Fruit fly (Drosophila melanogaster): ENCODE measurements around the gene Obp19c.

Gene Obp19c

DNA sequence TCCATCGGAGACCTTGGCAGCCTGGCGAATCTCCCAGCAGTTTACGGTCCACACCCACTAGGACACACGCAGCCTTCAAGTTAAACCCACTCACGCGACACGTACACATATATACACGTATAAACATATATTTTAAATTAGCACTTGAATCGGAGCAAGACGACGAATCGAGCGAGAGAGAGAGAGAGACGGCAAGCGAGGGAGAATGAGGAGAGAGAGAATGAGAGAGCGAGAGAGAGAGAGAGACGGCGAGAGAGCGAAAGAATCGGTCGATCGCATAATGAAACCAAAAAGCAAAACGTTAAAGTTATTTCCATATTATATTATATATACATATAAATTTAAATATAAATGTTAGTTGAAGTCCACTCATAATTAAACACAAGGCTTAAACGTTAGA lies 7.1 kb downstream of the Obp19c start:
- TF ChIP-seq CG1620 (GFP tag; optimal IDR thresholded peaks at IDR 0.05), result no peak
- no peak for TF ChIP-seq kay (GFP tag; ENCODE audit: borderline replicate concordance)
- TF ChIP-seq CG33017 (tag; optimal IDR thresholded peaks at IDR 0.05), result no peak
- no peak for TF ChIP-seq Mnt (GFP tag; optimal IDR thresholded peaks at IDR 0.05)
- no peak for TF ChIP-seq ovo (GFP tag; optimal IDR thresholded peaks at IDR 0.05)
- no peak for TF ChIP-seq CG7101 (tag; optimal IDR thresholded peaks at IDR 0.05)
- TF ChIP-seq CG14711 (tag; optimal IDR thresholded peaks at IDR 0.05), result no peak
- no peak for TF ChIP-seq pad (GFP tag; optimal IDR thresholded peaks at IDR 0.05)
- no peak for TF ChIP-seq cnc (optimal IDR thresholded peaks at IDR 0.05)
- no peak for TF ChIP-seq CG11617 (GFP tag; optimal IDR thresholded peaks at IDR 0.05)
- no peak for TF ChIP-seq Clk (GFP tag; optimal IDR thresholded peaks at IDR 0.05)
- TF ChIP-seq CG5204 (GFP tag; optimal IDR thresholded peaks at IDR 0.05), result no peak
- no peak for TF ChIP-seq toe (GFP tag; optimal IDR thresholded peaks at IDR 0.05)
- TF ChIP-seq CG12768 (GFP tag; optimal IDR thresholded peaks at IDR 0.05), result no peak
- no peak for TF ChIP-seq Crg-1 (GFP tag; optimal IDR thresholded peaks at IDR 0.05)
- no peak for TF ChIP-seq CG7045 (GFP tag; optimal IDR thresholded peaks at IDR 0.05)
- no peak for TF ChIP-seq Hr96 (GFP tag; optimal IDR thresholded peaks at IDR 0.05)
- TF ChIP-seq bab1 (GFP tag; optimal IDR thresholded peaks at IDR 0.05), result no peak

DNA sequence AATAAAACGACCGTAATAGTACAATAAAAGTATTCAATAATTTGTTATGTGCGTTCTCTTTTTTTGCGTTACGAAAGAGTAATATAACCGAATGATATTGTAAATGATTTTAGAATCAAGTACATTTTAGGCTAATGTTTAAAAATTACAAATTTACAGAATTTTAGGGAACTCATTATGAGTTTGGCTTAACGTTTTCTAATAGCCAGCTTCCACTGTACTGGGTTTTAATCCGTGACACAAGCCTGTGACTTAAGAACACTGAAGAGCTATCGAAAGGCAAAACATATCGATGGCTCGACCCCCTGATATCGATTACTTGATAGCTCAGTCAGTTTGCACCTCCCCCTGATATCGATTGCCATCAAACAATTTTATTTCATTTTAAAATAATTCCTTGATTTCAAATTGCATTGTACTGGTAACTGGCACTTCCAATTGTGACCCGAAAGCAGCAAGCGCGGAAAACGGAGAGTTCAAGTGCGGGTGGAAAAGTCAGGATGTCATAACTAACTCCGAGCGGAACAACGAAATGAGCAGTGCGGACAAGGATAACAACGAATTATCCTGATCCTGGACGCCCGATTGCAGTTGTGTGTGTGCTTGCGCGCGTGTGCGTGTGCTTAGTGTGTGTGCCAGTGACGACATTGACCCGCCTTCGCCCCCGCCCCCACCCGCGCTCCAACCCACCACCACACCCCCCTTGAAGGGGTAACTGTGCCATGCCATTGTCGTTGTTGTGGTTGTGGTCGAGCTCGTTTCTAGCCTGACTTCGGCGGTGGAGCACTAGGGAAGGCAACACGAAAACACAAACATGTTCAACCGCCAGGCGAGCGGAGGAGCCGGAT lies 24.5 kb downstream of the Obp19c start, which contains the start of gene HERC2:
Gene HERC2, plus strand, starts transcription at position 330 of the 848 bp plus-strand sequence.
- TF ChIP-seq toe (GFP tag; optimal IDR thresholded peaks at IDR 0.05) (peak; percentile 52), CG11617 (GFP tag; optimal IDR thresholded peaks at IDR 0.05) (no peak), CG5204 (GFP tag; optimal IDR thresholded peaks at IDR 0.05) (peak; percentile 44), CG12768 (GFP tag; optimal IDR thresholded peaks at IDR 0.05) (no peak), CG7045 (GFP tag; optimal IDR thresholded peaks at IDR 0.05) (no peak), Crg-1 (GFP tag; optimal IDR thresholded peaks at IDR 0.05) (no peak), Clk (GFP tag; optimal IDR thresholded peaks at IDR 0.05) (no peak), pad (GFP tag; optimal IDR thresholded peaks at IDR 0.05) (peak; percentile 10), Mnt (GFP tag; optimal IDR thresholded peaks at IDR 0.05) (no peak), Hr96 (GFP tag; optimal IDR thresholded peaks at IDR 0.05) (peak; percentile 62), tj (GFP tag; optimal IDR thresholded peaks at IDR 0.05) (no peak), ovo (GFP tag; optimal IDR thresholded peaks at IDR 0.05) (no peak), CG1620 (GFP tag; optimal IDR thresholded peaks at IDR 0.05) (peak; percentile 62)

DNA sequence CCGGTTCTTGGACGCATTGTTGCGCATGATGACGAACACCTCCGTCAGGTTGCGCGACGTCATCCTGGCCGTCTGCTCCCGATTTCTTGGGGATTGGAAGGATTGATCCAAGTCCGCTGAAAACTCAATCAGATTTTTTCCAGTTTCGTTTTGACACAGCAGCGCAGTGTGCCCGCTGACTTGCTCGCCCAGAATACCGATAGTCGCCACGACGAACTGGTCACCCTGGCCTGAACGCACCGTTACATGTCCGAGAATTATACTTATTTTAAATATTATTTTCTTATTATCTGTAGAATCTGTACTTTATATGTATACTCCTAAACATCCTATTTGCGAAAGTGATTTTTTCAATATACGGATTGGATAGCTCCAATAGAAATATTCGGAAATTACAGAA lies 25.2 kb downstream of the Obp19c start, which contains the start of gene Syx16:
Gene Syx16, minus strand, starts transcription at position 172 of the 400 bp plus-strand sequence.
- no peak for TF ChIP-seq CG12768 (GFP tag; optimal IDR thresholded peaks at IDR 0.05)
- TF ChIP-seq Clk (GFP tag; optimal IDR thresholded peaks at IDR 0.05), result no peak
- no peak for TF ChIP-seq CG7045 (GFP tag; optimal IDR thresholded peaks at IDR 0.05)
- TF ChIP-seq kay (GFP tag; ENCODE audit: borderline replicate concordance), result no peak

DNA sequence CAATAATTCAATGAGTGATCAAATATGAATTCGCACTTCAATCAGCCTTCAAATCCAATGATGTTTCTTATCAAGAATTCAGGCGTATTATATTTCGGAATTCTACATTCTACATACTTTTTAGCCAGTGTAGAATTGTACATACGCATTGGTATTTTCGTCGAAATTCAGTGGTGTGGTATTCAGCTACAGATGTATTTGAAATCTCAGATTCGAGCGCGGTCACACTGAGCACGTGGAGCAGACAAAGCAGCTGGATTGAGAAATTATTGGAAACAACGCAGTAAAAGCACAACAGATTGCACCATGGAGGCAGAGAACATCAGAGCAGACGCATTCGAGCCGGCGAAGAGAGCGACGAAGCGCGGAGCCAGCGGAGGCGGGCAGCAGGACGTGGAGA lies 27.5 kb downstream of the Obp19c start:
- no peak for TF ChIP-seq CG1620 (GFP tag; optimal IDR thresholded peaks at IDR 0.05)
- peak; percentile 42 for TF ChIP-seq bab1 (GFP tag; optimal IDR thresholded peaks at IDR 0.05)
- no peak for TF ChIP-seq cic (GFP tag; optimal IDR thresholded peaks at IDR 0.05)
- TF ChIP-seq CG7101 (tag; optimal IDR thresholded peaks at IDR 0.05), result no peak
- TF ChIP-seq Mnt (GFP tag; optimal IDR thresholded peaks at IDR 0.05), result peak; percentile 99

DNA sequence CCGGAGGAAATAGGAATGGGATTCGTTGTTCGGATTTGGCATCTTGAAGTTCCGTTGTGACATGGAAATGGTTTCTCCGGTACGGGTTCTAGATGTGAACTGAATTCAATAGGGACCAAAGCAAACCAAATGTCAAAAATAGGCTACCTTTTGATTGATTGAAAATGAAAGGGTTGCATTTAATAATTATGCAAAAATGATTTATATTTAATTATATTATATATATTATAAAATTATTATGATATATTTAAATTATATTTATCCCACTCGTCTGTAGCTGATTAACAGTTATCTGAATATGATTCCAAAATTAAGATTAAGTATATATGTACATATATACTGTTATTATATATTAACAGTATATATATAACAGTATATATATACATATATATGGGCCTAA lies 28.1 kb downstream of the Obp19c start, which contains the start of gene jb:
Gene jb, minus strand, starts transcription at position 101 of the 400 bp plus-strand sequence.
- TF ChIP-seq kay (GFP tag; ENCODE audit: borderline replicate concordance) (no peak), CG5204 (GFP tag; optimal IDR thresholded peaks at IDR 0.05) (no peak), toe (GFP tag; optimal IDR thresholded peaks at IDR 0.05) (no peak), CG11617 (GFP tag; optimal IDR thresholded peaks at IDR 0.05) (no peak), CG7101 (tag; optimal IDR thresholded peaks at IDR 0.05) (no peak), tj (GFP tag; optimal IDR thresholded peaks at IDR 0.05) (no peak), Crg-1 (GFP tag; optimal IDR thresholded peaks at IDR 0.05) (no peak), CG12768 (GFP tag; optimal IDR thresholded peaks at IDR 0.05) (no peak), ovo (GFP tag; optimal IDR thresholded peaks at IDR 0.05) (no peak), Hr96 (GFP tag; optimal IDR thresholded peaks at IDR 0.05) (no peak), CG1620 (GFP tag; optimal IDR thresholded peaks at IDR 0.05) (no peak), Mnt (GFP tag; optimal IDR thresholded peaks at IDR 0.05) (no peak), CG7045 (GFP tag; optimal IDR thresholded peaks at IDR 0.05) (no peak), bab1 (GFP tag; optimal IDR thresholded peaks at IDR 0.05) (no peak), Clk (GFP tag; optimal IDR thresholded peaks at IDR 0.05) (no peak)

DNA sequence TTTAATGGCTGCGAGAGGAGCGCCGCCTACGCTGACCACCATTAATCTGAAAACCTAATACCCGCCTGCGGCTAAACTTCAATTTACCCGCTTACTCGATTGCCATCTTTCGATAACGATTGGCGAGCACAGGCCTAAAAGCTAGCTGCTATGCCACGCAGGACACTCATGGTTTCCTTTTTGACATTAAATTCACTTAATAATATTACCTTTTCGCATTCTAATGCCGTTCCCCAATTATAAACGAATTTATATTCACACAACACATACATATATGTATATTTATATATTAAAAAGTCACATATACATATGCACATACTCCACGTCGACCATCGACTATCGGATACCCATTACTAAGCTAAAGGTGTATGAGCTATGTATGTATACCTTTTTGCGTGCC lies 29.1 kb downstream of the Obp19c start:
- TF ChIP-seq CG7101 (tag; optimal IDR thresholded peaks at IDR 0.05) (no peak), CG11617 (GFP tag; optimal IDR thresholded peaks at IDR 0.05) (no peak), Mnt (GFP tag; optimal IDR thresholded peaks at IDR 0.05) (no peak), Clk (GFP tag; optimal IDR thresholded peaks at IDR 0.05) (no peak), pad (GFP tag; optimal IDR thresholded peaks at IDR 0.05) (no peak), ovo (GFP tag; optimal IDR thresholded peaks at IDR 0.05) (no peak)

DNA sequence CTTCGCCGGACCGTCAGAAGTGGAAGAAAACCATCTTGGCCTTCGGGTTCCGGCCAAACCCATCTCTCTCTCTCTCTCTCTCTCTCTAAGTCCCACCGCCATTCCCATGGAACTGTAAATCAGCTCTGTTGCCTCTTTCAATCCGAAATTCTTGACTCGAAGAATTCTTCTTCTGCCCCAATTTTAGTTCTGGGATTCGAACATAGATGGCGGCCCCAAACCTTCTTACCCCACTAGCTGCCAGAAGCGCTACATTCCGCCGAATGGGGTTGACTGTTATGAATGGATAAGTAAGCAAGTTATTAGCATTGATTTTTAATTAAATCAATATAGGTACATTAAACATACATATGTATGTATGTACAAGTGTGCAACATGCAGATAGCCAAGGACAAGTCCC lies 32.9 kb downstream of the Obp19c start:
- TF ChIP-seq Crg-1 (GFP tag; optimal IDR thresholded peaks at IDR 0.05) (no peak), Hr96 (GFP tag; optimal IDR thresholded peaks at IDR 0.05) (no peak), tj (GFP tag; optimal IDR thresholded peaks at IDR 0.05) (no peak), ovo (GFP tag; optimal IDR thresholded peaks at IDR 0.05) (no peak), Mnt (GFP tag; optimal IDR thresholded peaks at IDR 0.05) (no peak), CG7101 (tag; optimal IDR thresholded peaks at IDR 0.05) (no peak), CG33017 (tag; optimal IDR thresholded peaks at IDR 0.05) (no peak), CG5204 (GFP tag; optimal IDR thresholded peaks at IDR 0.05) (no peak), bab1 (GFP tag; optimal IDR thresholded peaks at IDR 0.05) (no peak), CG14711 (tag; optimal IDR thresholded peaks at IDR 0.05) (no peak), toe (GFP tag; optimal IDR thresholded peaks at IDR 0.05) (no peak), CG11617 (GFP tag; optimal IDR thresholded peaks at IDR 0.05) (no peak), CG7045 (GFP tag; optimal IDR thresholded peaks at IDR 0.05) (no peak), cic (GFP tag; optimal IDR thresholded peaks at IDR 0.05) (no peak), CG1620 (GFP tag; optimal IDR thresholded peaks at IDR 0.05) (no peak), kay (GFP tag; ENCODE audit: borderline replicate concordance) (no peak), Clk (GFP tag; optimal IDR thresholded peaks at IDR 0.05) (no peak)

Data from whole organism, adult.